Worm (Caenorhabditis elegans): ENCODE measurements around the gene scl-6.
A peak's percentile ranks its signal among the peaks of the same experiment; 100 is the strongest.

The scl-6 gene

DNA sequence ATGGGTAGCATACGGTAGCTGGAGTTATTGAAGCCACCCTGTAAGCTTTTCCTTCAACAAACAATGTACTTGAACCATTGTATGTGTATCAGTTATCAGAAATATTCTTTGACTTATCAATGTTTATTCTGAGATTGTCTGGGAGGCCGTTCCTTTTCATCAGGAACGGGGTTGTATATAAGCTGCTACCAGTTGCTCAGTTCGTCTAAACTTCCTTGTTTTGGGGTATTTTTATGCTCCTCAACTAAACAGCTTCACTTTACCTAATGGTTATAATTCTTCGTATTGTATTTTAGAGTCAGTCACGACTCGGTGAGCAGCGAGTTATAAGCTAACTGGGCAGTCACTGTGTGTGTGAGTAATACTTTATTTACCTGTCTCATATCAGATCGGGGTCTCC lies 17.1 kb downstream of the scl-6 start:
- TF ChIP-seq tra-4 (tag; optimal IDR thresholded peaks at IDR 0.05) (no peak), scrt-1 (GFP tag; IDR thresholded peaks at IDR 0.05) (no peak), ama-1 (optimal IDR thresholded peaks at IDR 0.05) (no peak), hmg-4 (GFP tag; optimal IDR thresholded peaks at IDR 0.05) (no peak), tbx-11 (GFP tag; IDR thresholded peaks at IDR 0.05) (no peak)

ce11 chrIV:13086705-13087104 lies 18.2 kb downstream of the scl-6 start, which contains the start of gene spin-2:
Gene spin-2, plus strand, starts transcription at chrIV:13087005.
- TF ChIP-seq hmbx-1 (tag; optimal IDR thresholded peaks at IDR 0.05) (no peak), B0310.2 (tag; optimal IDR thresholded peaks at IDR 0.05) (no peak), tra-4 (tag; optimal IDR thresholded peaks at IDR 0.05) (no peak), ceh-13 (GFP tag; optimal IDR thresholded peaks at IDR 0.05) (no peak), hnd-1 (tag; optimal IDR thresholded peaks at IDR 0.05) (no peak)

ce11 chrIV:13089671-13090242 lies 21.2 kb downstream of the scl-6 start:
- TF ChIP-seq hmg-4 (GFP tag; optimal IDR thresholded peaks at IDR 0.05) (peak; percentile 42), ceh-13 (GFP tag; optimal IDR thresholded peaks at IDR 0.05) (no peak)

ce11 chrIV:13090967-13091366 lies 22.4 kb downstream of the scl-6 start, which contains the start of gene col-132:
Gene col-132, minus strand, starts transcription at chrIV:13091067.
- TF ChIP-seq pes-1 (GFP tag; IDR thresholded peaks at IDR 0.05) (no peak), scrt-1 (GFP tag; IDR thresholded peaks at IDR 0.05) (no peak), ama-1 (optimal IDR thresholded peaks at IDR 0.05) (no peak), sea-1 (GFP tag; conservative IDR thresholded peaks at IDR 0.05) (no peak), hmbx-1 (tag; optimal IDR thresholded peaks at IDR 0.05) (no peak), ceh-13 (GFP tag; optimal IDR thresholded peaks at IDR 0.05) (no peak), ets-7 (tag; optimal IDR thresholded peaks at IDR 0.05) (no peak), hmg-4 (GFP tag; optimal IDR thresholded peaks at IDR 0.05) (no peak), aly-1 (tag; optimal IDR thresholded peaks at IDR 0.05) (no peak)

- TF ChIP-seq ets-7 (tag; optimal IDR thresholded peaks at IDR 0.05) = no peak
- no peak for TF ChIP-seq hnd-1 (tag; optimal IDR thresholded peaks at IDR 0.05)
- TF ChIP-seq sea-1 (GFP tag; conservative IDR thresholded peaks at IDR 0.05) = no peak
These were observed 25.1 kb downstream of the scl-6 start, which contains the start of the genes prcc-1 and C39E9.12 for ce11 chrIV:13093677-13094076. Gene prcc-1, minus strand, starts transcription at chrIV:13093795. Gene C39E9.12, plus strand, starts transcription at chrIV:13094007.

ce11 chrIV:13095462-13095861 lies 26.9 kb downstream of the scl-6 start, which contains the start of gene rfc-3:
Gene rfc-3, plus strand, starts transcription at chrIV:13095762.
- peak; percentile 14 for TF ChIP-seq ama-1 (optimal IDR thresholded peaks at IDR 0.05)
- no peak for TF ChIP-seq hnd-1 (tag; optimal IDR thresholded peaks at IDR 0.05)

DNA sequence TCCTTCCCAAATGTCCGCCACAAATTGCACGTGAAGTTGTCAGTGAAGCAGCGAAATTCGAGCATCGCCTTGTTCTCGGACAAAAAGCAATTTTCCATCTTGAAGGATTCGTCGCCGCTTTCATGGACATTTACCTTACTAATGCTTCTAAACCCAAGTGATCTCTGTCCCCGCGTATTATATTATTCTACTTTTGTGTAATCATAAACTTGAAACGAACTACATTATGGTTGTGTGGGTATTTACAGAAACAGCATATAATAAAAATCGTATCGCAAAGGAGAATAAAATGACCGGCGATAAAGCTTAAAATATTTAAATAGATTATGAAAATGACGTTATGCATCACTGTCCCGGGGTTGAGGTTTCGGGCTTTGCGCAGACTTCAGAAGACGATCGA lies 28.2 kb downstream of the scl-6 start:
- TF ChIP-seq tra-4 (tag; optimal IDR thresholded peaks at IDR 0.05) = no peak
- no peak for TF ChIP-seq B0310.2 (tag; optimal IDR thresholded peaks at IDR 0.05)
- no peak for TF ChIP-seq ama-1 (optimal IDR thresholded peaks at IDR 0.05)
- TF ChIP-seq ceh-13 (GFP tag; optimal IDR thresholded peaks at IDR 0.05) = no peak
- no peak for TF ChIP-seq hnd-1 (tag; optimal IDR thresholded peaks at IDR 0.05)

DNA sequence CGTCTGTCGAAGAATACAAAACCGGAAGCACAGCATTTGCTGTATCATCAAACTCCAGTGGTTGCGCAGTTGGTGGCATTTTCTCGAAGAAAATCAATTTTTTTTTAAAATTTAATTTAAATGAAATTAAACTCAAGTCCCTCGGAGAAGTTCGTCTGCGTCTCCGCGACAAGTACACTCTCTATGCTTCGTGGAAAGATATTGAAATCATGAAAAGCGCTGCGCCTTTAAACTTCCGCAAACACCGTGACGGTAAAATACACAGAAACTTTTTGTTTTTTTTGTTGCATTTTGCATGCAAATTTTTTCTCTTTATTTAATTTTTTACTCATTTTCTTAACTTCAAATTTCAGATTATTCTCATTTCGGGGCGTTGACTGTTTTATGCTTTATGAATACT lies 30.1 kb downstream of the scl-6 start, which contains the start of the genes dli-1, tin-9.2 and exos-4.1:
dli-1 (minus strand) TSS at position 141 of the 400 bp plus-strand sequence.
tin-9.2 (plus strand) TSS at position 344 of the 400 bp plus-strand sequence.
exos-4.1 (plus strand) TSS at position 348 of the 400 bp plus-strand sequence.
- TF ChIP-seq F13C5.2 (tag; optimal IDR thresholded peaks at IDR 0.05) (peak; percentile 41), flt-1 (GFP tag; IDR thresholded peaks at IDR 0.05) (no peak)

DNA sequence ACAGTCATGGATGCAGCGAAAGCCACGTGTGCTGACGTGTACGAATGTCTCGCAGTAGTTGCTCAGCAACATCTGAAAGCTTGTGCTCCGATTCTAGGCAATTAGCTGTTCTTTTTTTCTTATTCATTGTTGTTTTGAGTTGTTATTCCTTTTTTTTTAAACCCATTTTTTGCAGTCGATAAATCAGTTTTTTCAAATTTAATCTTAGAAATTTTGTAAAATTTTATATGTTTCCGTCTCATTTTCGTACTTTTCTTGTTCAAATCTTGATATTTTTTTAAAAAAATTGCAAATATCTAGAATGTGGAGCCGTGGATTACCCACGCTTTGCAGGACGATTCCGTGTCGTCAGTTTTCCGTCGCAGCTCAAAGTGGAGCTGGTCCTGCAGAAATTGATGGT lies 31.9 kb downstream of the scl-6 start, which contains the start of gene fask-1:
fask-1 (plus strand) TSS at position 301 of the 400 bp plus-strand sequence.
- no peak for TF ChIP-seq ceh-36 (tag; optimal IDR thresholded peaks at IDR 0.05)
- TF ChIP-seq sea-1 (GFP tag; conservative IDR thresholded peaks at IDR 0.05) = no peak
- TF ChIP-seq tra-4 (tag; optimal IDR thresholded peaks at IDR 0.05) = no peak
- TF ChIP-seq F13C5.2 (tag; optimal IDR thresholded peaks at IDR 0.05) = no peak
- TF ChIP-seq hmbx-1 (tag; optimal IDR thresholded peaks at IDR 0.05) = no peak

DNA sequence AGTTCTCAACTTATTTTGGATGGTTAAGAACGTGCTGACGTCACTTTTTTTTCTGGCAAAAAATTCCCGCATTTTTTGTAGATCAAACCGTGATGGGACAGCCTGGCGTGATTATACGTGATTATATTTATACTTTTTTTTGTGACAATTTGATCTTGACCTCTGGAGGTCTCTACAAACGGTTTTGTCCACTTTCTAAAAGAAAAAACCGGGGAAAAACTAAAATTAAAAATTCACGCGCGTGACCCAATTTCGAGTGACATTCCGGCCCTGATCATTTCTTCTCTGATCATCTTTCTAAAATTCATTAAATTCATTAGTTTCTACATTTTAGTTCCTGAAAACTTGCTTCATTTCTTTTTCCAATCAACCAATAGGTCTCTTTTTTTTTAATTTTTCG lies 36.3 kb downstream of the scl-6 start, which contains the start of gene rde-11:
rde-11 (plus strand) TSS at position 301 of the 400 bp plus-strand sequence.
- TF ChIP-seq aly-1 (tag; optimal IDR thresholded peaks at IDR 0.05) (no peak), pes-1 (GFP tag; IDR thresholded peaks at IDR 0.05) (no peak), B0310.2 (tag; optimal IDR thresholded peaks at IDR 0.05) (no peak), sea-1 (GFP tag; conservative IDR thresholded peaks at IDR 0.05) (no peak), flt-1 (GFP tag; IDR thresholded peaks at IDR 0.05) (no peak), ets-7 (tag; optimal IDR thresholded peaks at IDR 0.05) (no peak), hnd-1 (tag; optimal IDR thresholded peaks at IDR 0.05) (no peak), scrt-1 (GFP tag; IDR thresholded peaks at IDR 0.05) (no peak), tbx-37 (GFP tag; conservative IDR thresholded peaks at IDR 0.05) (no peak)
